Worm (Caenorhabditis elegans): ENCODE results near the gene M02D8.5.

ce11 chrX:8810908-8811307 is 49.5 kb upstream of the M02D8.5 start, which contains the start of gene R04E5.9:
- TF ChIP-seq dao-5 (tag; optimal IDR thresholded peaks at IDR 0.05), result peak; percentile 42
- TF ChIP-seq him-1 (tag; optimal IDR thresholded peaks at IDR 0.05), result peak; percentile 98
